Fruit fly (Drosophila melanogaster) whole organism, embryonic: ENCODE data around the gene CG15530.

Experiments used
- Atf6 ChIP-seq: fragments of 200-800 bp; sonication (Bioruptor generic); IDR thresholded peaks from 2 replicates; pipeline ENCODE4 v1.3.6; 2022; ENCODE audit warnings: missing biosample characterization, missing genetic modification characterization
- Awh ChIP-seq: fragments of 200-800 bp; sonication (Bioruptor generic); IDR thresholded peaks from 2 replicates; pipeline ENCODE4, ENCODE4 v1.3.6; 2022; ENCODE audit warnings: missing biosample characterization, missing genetic modification characterization
- Blimp-1 ChIP-seq: fragments of 200-800 bp; sonication (Bioruptor generic); optimal IDR thresholded peaks from 3 replicates; lab custom pipeline; 2018; ENCODE audit warnings: missing biosample characterization, missing genetic modification characterization, mild to moderate bottlenecking, moderate library complexity, missing genetic modification reagents
- Bteb2 ChIP-seq: fragments of 200-800 bp; sonication (Bioruptor generic); optimal IDR thresholded peaks from 2 replicates; lab custom pipeline; 2016; ENCODE audit warnings: missing biosample characterization, missing genetic modification characterization
- CG10267 ChIP-seq: fragments of 200-800 bp; sonication (Bioruptor generic); optimal IDR thresholded peaks from 2 replicates; lab custom pipeline; 2018; ENCODE audit warnings: missing biosample characterization, mild to moderate bottlenecking, missing genetic modification characterization, moderate library complexity
- CG10274 ChIP-seq: fragments of 200-800 bp; sonication (Bioruptor generic); optimal IDR thresholded peaks from 3 replicates; lab custom pipeline; 2017; ENCODE audit warnings: missing biosample characterization, mild to moderate bottlenecking, missing genetic modification characterization
- CG10959 ChIP-seq: fragments of 200-800 bp; sonication (Bioruptor generic); IDR thresholded peaks from 2 replicates; pipeline ENCODE4 v1.3.6; 2022; ENCODE audit warnings: missing biosample characterization, missing genetic modification characterization
- CG11085 ChIP-seq: fragments of 200-800 bp; sonication (Bioruptor generic); IDR thresholded peaks from 2 replicates; pipeline ENCODE4 v1.3.6; 2022; ENCODE audit warnings: missing biosample characterization, missing genetic modification characterization
- CG12942 ChIP-seq: fragments of 200-800 bp; sonication (Bioruptor generic); optimal IDR thresholded peaks from 3 replicates; lab custom pipeline; 2016; ENCODE audit warnings: missing biosample characterization, missing genetic modification characterization
- CG15011 ChIP-seq: fragments of 200-800 bp; sonication (Bioruptor generic); optimal IDR thresholded peaks from 3 replicates; lab custom pipeline; 2018; ENCODE audit warnings: missing biosample characterization, mild to moderate bottlenecking, missing genetic modification characterization
- CG15601 ChIP-seq: fragments of 200-800 bp; sonication (Bioruptor generic); optimal IDR thresholded peaks from 3 replicates; lab custom pipeline; 2019; ENCODE audit warnings: missing biosample characterization, mild to moderate bottlenecking, missing genetic modification characterization, moderate library complexity
- CG16779 ChIP-seq: fragments of 200-800 bp; sonication (Bioruptor generic); IDR thresholded peaks from 2 replicates; pipeline ENCODE4 v1.3.6; 2022; ENCODE audit warnings: missing biosample characterization, missing genetic modification characterization
- CG17912 ChIP-seq: fragments of 200-800 bp; sonication (Bioruptor generic); optimal IDR thresholded peaks from 2 replicates; lab custom pipeline; 2018; ENCODE audit warnings: missing biosample characterization, mild to moderate bottlenecking, missing genetic modification characterization
- CG18011 ChIP-seq: fragments of 200-800 bp; sonication (Bioruptor generic); optimal IDR thresholded peaks from 2 replicates; lab custom pipeline; 2017; ENCODE audit warnings: missing biosample characterization, missing genetic modification characterization, mild to moderate bottlenecking, moderate library complexity, missing genotype
- CG3281 ChIP-seq: fragments of 200-800 bp; sonication (Bioruptor generic); optimal IDR thresholded peaks from 3 replicates; lab custom pipeline; 2017; ENCODE audit warnings: missing biosample characterization, mild to moderate bottlenecking, missing genetic modification characterization
- CG3847 ChIP-seq: fragments of 200-800 bp; sonication (Bioruptor generic); IDR thresholded peaks from 2 replicates; pipeline ENCODE4 v1.3.6; 2022; ENCODE audit warnings: missing biosample characterization, missing genetic modification characterization
- CG4404 ChIP-seq: fragments of 200-800 bp; sonication (Bioruptor generic); IDR thresholded peaks from 2 replicates; pipeline ENCODE4 v1.3.6; 2022; ENCODE audit warnings: missing biosample characterization, missing genetic modification characterization
- CG6254 ChIP-seq: fragments of 200-800 bp; sonication (Bioruptor generic); optimal IDR thresholded peaks from 3 replicates; lab custom pipeline; 2017; ENCODE audit warnings: mild to moderate bottlenecking, missing biosample characterization, missing genetic modification reagents, missing genetic modification characterization
- CG6791 ChIP-seq: fragments of 200-800 bp; sonication (Bioruptor generic); IDR thresholded peaks from 3 replicates; pipeline ENCODE4 v1.3.6; 2022; ENCODE audit warnings: missing biosample characterization, missing genetic modification characterization; ENCODE audit not compliant: partially characterized antibody
- CTCF ChIP-seq: fragments of 200-800 bp; sonication (Bioruptor generic); optimal IDR thresholded peaks from 2 replicates; lab custom pipeline; 2017; ENCODE audit warnings: missing biosample characterization, mild to moderate bottlenecking, missing genetic modification characterization, moderate library complexity
- CoRest ChIP-seq: fragments of 200-800 bp; sonication (Bioruptor generic); optimal IDR thresholded peaks from 3 replicates; lab custom pipeline; 2018; ENCODE audit warnings: missing biosample characterization, mild to moderate bottlenecking, missing genetic modification characterization, moderate library complexity
- Dek ChIP-seq: fragments of 200-800 bp; sonication (Bioruptor generic); optimal IDR thresholded peaks from 3 replicates; lab custom pipeline; 2019; ENCODE audit warnings: missing biosample characterization, mild to moderate bottlenecking, missing genetic modification characterization, moderate library complexity
- Drgx ChIP-seq: fragments of 200-800 bp; sonication (Bioruptor generic); IDR thresholded peaks from 2 replicates; pipeline ENCODE4 v1.3.6; 2022; ENCODE audit warnings: missing biosample characterization, missing genetic modification characterization
- Hand ChIP-seq: fragments of 200-800 bp; sonication (Bioruptor generic); optimal IDR thresholded peaks from 2 replicates; lab custom pipeline; 2017; ENCODE audit warnings: mild to moderate bottlenecking, missing biosample characterization, missing genetic modification reagents, missing genetic modification characterization
- HmgZ ChIP-seq: fragments of 200-800 bp; sonication (Bioruptor generic); optimal IDR thresholded peaks from 2 replicates; lab custom pipeline; 2018; ENCODE audit warnings: missing biosample characterization, mild to moderate bottlenecking, missing genetic modification characterization
- Hmx ChIP-seq: fragments of 200-800 bp; sonication (Bioruptor generic); optimal IDR thresholded peaks from 2 replicates; lab custom pipeline; 2016; ENCODE audit warnings: missing biosample characterization, missing genetic modification characterization
- Lhr ChIP-seq: fragments of 200-800 bp; sonication (Bioruptor generic); optimal IDR thresholded peaks from 3 replicates; lab custom pipeline; 2017; ENCODE audit warnings: mild to moderate bottlenecking, missing biosample characterization, missing genetic modification reagents, missing genetic modification characterization
- MBD-R2 ChIP-seq: fragments of 200-800 bp; sonication (Bioruptor generic); IDR thresholded peaks from 2 replicates; pipeline ENCODE4 v1.3.6; 2022; ENCODE audit warnings: missing biosample characterization, missing genetic modification characterization
- NK7.1 ChIP-seq: fragments of 200-800 bp; sonication (Bioruptor generic); optimal IDR thresholded peaks from 3 replicates; lab custom pipeline; 2016; ENCODE audit warnings: missing biosample characterization, missing genetic modification characterization
- Ravus ChIP-seq: fragments of 200-800 bp; sonication (Bioruptor generic); IDR thresholded peaks from 2 replicates; pipeline ENCODE4 v1.3.6; 2022; ENCODE audit warnings: missing biosample characterization, missing genetic modification characterization
- ab ChIP-seq: fragments of 200-800 bp; sonication (Bioruptor generic); optimal IDR thresholded peaks from 2 replicates; lab custom pipeline; 2016; ENCODE audit warnings: missing biosample characterization, missing genetic modification characterization
- bab2 ChIP-seq: fragments of 200-800 bp; sonication (Bioruptor generic); optimal IDR thresholded peaks from 2 replicates; lab custom pipeline; 2016; ENCODE audit warnings: missing biosample characterization, missing genetic modification characterization
- cg ChIP-seq: fragments of 200-800 bp; sonication (Bioruptor generic); optimal IDR thresholded peaks from 3 replicates; lab custom pipeline; 2019; ENCODE audit warnings: missing biosample characterization, mild to moderate bottlenecking, missing genetic modification characterization, moderate library complexity
- crc ChIP-seq: fragments of 200-800 bp; sonication (Bioruptor generic); optimal IDR thresholded peaks from 2 replicates; lab custom pipeline; 2016; ENCODE audit warnings: missing biosample characterization, missing genetic modification characterization
- croc ChIP-seq: fragments of 200-800 bp; sonication (Bioruptor generic); conservative IDR thresholded peaks from 3 replicates; pipeline ENCODE4 v1.3.6; 2022; ENCODE audit warnings: missing biosample characterization, missing genetic modification characterization
- emc ChIP-seq: fragments of 200-800 bp; sonication (Bioruptor generic); optimal IDR thresholded peaks from 2 replicates; lab custom pipeline; 2016; ENCODE audit warnings: missing biosample characterization, missing genetic modification characterization
- eyg ChIP-seq: fragments of 200-800 bp; sonication (Bioruptor generic); optimal IDR thresholded peaks from 3 replicates; lab custom pipeline; 2016; ENCODE audit warnings: missing biosample characterization, missing genetic modification characterization
- ftz-f1 ChIP-seq: fragments of 200-800 bp; sonication (Bioruptor generic); optimal IDR thresholded peaks from 2 replicates; lab custom pipeline; 2016; ENCODE audit warnings: missing biosample characterization, missing genetic modification characterization
- grn ChIP-seq: fragments of 200-800 bp; sonication (Bioruptor generic); optimal IDR thresholded peaks from 3 replicates; lab custom pipeline; 2017; ENCODE audit warnings: missing biosample characterization, missing genetic modification characterization
- ham ChIP-seq: fragments of 200-800 bp; sonication (Bioruptor generic); IDR thresholded peaks from 2 replicates; pipeline ENCODE4 v1.3.6; 2022; ENCODE audit warnings: missing biosample characterization, missing genetic modification characterization
- kah ChIP-seq: fragments of 200-800 bp; sonication (Bioruptor generic); optimal IDR thresholded peaks from 2 replicates; lab custom pipeline; 2018; ENCODE audit warnings: missing biosample characterization, mild to moderate bottlenecking, missing genetic modification characterization
- knrl ChIP-seq: fragments of 200-800 bp; sonication (Bioruptor generic); IDR thresholded peaks from 3 replicates; pipeline ENCODE4 v1.3.6; 2022; ENCODE audit warnings: missing biosample characterization, missing genetic modification characterization; ENCODE audit not compliant: partially characterized antibody
- nmo ChIP-seq: fragments of 200-800 bp; sonication (Bioruptor generic); optimal IDR thresholded peaks from 2 replicates; lab custom pipeline; 2018; ENCODE audit warnings: missing biosample characterization, mild to moderate bottlenecking, missing genetic modification characterization, moderate library complexity
- nom ChIP-seq: fragments of 200-800 bp; sonication (Bioruptor generic); optimal IDR thresholded peaks from 2 replicates; lab custom pipeline; 2017; ENCODE audit warnings: missing biosample characterization, missing genetic modification characterization, mild to moderate bottlenecking, moderate library complexity, missing genetic modification reagents
- otp ChIP-seq: fragments of 200-800 bp; sonication (Bioruptor generic); IDR thresholded peaks from 3 replicates; pipeline ENCODE4, ENCODE4 v1.3.6; 2022; ENCODE audit warnings: missing biosample characterization, missing genetic modification characterization
- pita ChIP-seq: fragments of 200-800 bp; sonication (Bioruptor generic); optimal IDR thresholded peaks from 2 replicates; lab custom pipeline; 2017; ENCODE audit warnings: missing biosample characterization, mild to moderate bottlenecking, missing genetic modification characterization
- sens ChIP-seq: fragments of 200-800 bp; sonication (Bioruptor generic); peaks from one replicate; lab custom pipeline; 2016; ENCODE audit warnings: missing biosample characterization, missing genetic modification characterization
- slbo ChIP-seq: fragments of 200-800 bp; sonication (Bioruptor generic); IDR thresholded peaks from 2 replicates; pipeline ENCODE4 v1.3.6; 2022; ENCODE audit warnings: missing biosample characterization, missing genetic modification characterization
- z ChIP-seq: fragments of 200-800 bp; sonication (Bioruptor generic); IDR thresholded peaks from 3 replicates; pipeline ENCODE4 v1.3.6; 2022; ENCODE audit warnings: missing biosample characterization, missing genetic modification characterization
- zfh2 ChIP-seq: fragments of 200-800 bp; sonication (Bioruptor generic); optimal IDR thresholded peaks from 2 replicates; lab custom pipeline; 2016; ENCODE audit warnings: missing biosample characterization, missing genetic modification characterization

Gene CG15530

DNA sequence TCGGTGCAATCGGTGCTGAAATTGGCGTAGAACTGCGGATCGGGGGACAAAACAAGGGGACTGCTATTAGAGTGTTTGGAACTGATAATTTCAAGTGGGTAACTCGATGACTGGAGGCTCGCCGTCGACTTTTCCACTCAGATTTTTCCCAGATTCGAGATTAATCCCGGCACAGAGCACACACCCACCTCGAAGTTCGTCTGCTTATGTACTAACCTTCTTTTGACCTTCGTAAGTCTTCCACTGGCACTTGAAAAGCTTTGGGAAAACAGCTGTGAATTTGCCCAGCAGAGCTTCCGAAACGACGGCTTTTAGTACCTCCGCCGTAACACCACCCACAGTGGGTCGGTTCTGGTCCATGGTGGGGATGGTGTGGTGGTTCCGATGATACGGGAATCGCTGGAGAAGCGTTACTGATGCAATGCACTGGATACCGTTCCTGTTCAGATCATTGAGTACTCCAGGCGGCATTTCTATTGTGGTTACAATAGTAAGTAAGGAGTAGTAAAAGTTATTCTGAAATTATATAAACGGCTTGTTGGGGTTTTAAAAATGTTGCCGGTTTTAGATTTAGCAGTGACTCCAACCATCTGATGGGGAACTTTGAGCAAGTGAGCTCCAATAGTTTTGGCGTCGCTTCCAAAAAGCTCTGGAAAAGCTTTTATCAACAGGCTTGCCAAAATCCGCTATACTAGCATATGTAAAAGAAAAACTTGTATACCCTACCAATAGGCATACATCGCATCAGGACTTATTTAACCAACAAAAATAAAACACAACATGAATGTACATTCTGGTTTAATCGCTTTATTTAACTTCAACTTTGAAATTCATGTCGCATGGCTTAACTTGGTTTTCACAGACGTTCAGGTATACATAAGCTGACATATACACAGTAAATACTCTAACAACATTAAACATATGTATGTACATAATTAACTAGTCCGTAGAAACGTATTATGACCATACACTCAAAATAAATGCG, 43.3 kb upstream of the CG15530 start, which contains the start of gene Tpi (continued):
- TF ChIP-seq zfh2 (GFP tag; lab: Kevin White, UChicago) (peak; percentile 62), CTCF (GFP tag; lab: Kevin White, UChicago) (peak; percentile 87), HmgZ (tag; lab: Kevin White, UChicago) (no peak), CG18011 (peak; percentile 19), CG16779 (GFP tag; lab: Robert Waterston, UW) (no peak), pita (GFP tag; lab: Kevin White, UChicago) (peak; percentile 61), knrl (GFP tag; lab: Robert Waterston, UW) (no peak; the same call in 2 of the 3 replicates), nom (GFP tag; lab: Kevin White, UChicago) (no peak), CG10959 (GFP tag; lab: Robert Waterston, UW) (no peak), eyg (GFP tag; lab: Kevin White, UChicago) (peak; percentile 22), MBD-R2 (peak; percentile 31; the same call in 1 of the 2 replicates), CG12942 (GFP tag; lab: Kevin White, UChicago) (no peak), Blimp-1 (GFP tag; lab: Kevin White, UChicago) (no peak), NK7.1 (no peak), otp (no peak), CG3847 (no peak), grn (no peak), CG4404 (GFP tag; lab: Robert Waterston, UW) (no peak), Awh (GFP tag; lab: Robert Waterston, UW) (no peak), CG6254 (GFP tag; lab: Kevin White, UChicago) (no peak), CG10267 (tag; lab: Kevin White, UChicago) (no peak), CG15601 (tag; lab: Kevin White, UChicago) (no peak), sens (peak; percentile 52), z (GFP tag; lab: Robert Waterston, UW) (0 out of 3 replicates have a peak, but pooled peaks have one; percentile 45), Lhr (GFP tag; lab: Kevin White, UChicago) (peak; percentile 48), cg (GFP tag; lab: Kevin White, UChicago) (no peak), croc (GFP tag; lab: Robert Waterston, UW) (no peak), CG6791 (GFP tag; lab: Robert Waterston, UW) (no peak), Hand (GFP tag; lab: Kevin White, UChicago) (peak; percentile 18), kah (GFP tag; lab: Kevin White, UChicago) (no peak), CG15011 (GFP tag; lab: Kevin White, UChicago) (no peak), slbo (GFP tag; lab: Robert Waterston, UW) (peak; percentile 59), Dek (tag; lab: Kevin White, UChicago) (peak; percentile 29), CG3281 (peak; percentile 38), emc (no peak), Ravus (no peak), bab2 (GFP tag; lab: Kevin White, UChicago) (no peak), nmo (GFP tag; lab: Kevin White, UChicago) (no peak), CG10274 (GFP tag; lab: Kevin White, UChicago) (no peak), CG17912 (GFP tag; lab: Kevin White, UChicago) (no peak), Hmx (GFP tag; lab: Kevin White, UChicago) (no peak), Drgx (GFP tag; lab: Robert Waterston, UW) (no peak), crc (GFP tag; lab: Kevin White, UChicago) (no peak), ftz-f1 (peak; percentile 84), CG11085 (GFP tag; lab: Robert Waterston, UW) (no peak), ham (GFP tag; lab: Robert Waterston, UW) (no peak), ab (GFP tag; lab: Kevin White, UChicago) (no peak), CoRest (tag; lab: Kevin White, UChicago) (peak; percentile 13), Atf6 (GFP tag; lab: Robert Waterston, UW) (peak; percentile 57), Bteb2 (GFP tag; lab: Kevin White, UChicago) (peak; percentile 26)
